Fruit fly (Drosophila melanogaster) whole organism, embryonic: Measurements from ENCODE around the gene CG33110.
A peak's percentile ranks its signal among the peaks of the same experiment; 100 is the strongest.

Experiments used
- Aef1 ChIP-seq: fragments of 200-800 bp; sonication (Bioruptor generic); IDR thresholded peaks from 3 replicates; pipeline ENCODE4 v1.3.6; 2022; ENCODE audit warnings: missing biosample characterization, missing genetic modification characterization
- Antp ChIP-seq: fragments of 200-800 bp; sonication (Bioruptor generic); optimal IDR thresholded peaks from 3 replicates; lab custom pipeline; 2016; ENCODE audit warnings: missing biosample characterization, missing genetic modification characterization
- BEAF-32 ChIP-seq: fragments of 200-800 bp; sonication (Bioruptor generic); optimal IDR thresholded peaks from 3 replicates; lab custom pipeline; 2017; ENCODE audit warnings: missing biosample characterization, missing genetic modification characterization, mild to moderate bottlenecking, moderate library complexity, missing genetic modification reagents
- CG10543 ChIP-seq: fragments of 200-800 bp; sonication (Bioruptor generic); optimal IDR thresholded peaks from 3 replicates; lab custom pipeline; 2017; ENCODE audit warnings: missing biosample characterization, mild to moderate bottlenecking, missing genetic modification characterization, moderate library complexity
- CG10959 ChIP-seq: fragments of 200-800 bp; sonication (Bioruptor generic); IDR thresholded peaks from 2 replicates; pipeline ENCODE4 v1.3.6; 2022; ENCODE audit warnings: missing biosample characterization, missing genetic modification characterization
- CG11247 ChIP-seq: fragments of 200-800 bp; sonication (Bioruptor generic); IDR thresholded peaks from 2 replicates; pipeline ENCODE4 v1.3.6; 2022; ENCODE audit warnings: missing biosample characterization, missing genetic modification characterization
- CG12769 ChIP-seq: fragments of 200-800 bp; sonication (Bioruptor generic); optimal IDR thresholded peaks from 2 replicates; lab custom pipeline; 2019; ENCODE audit warnings: missing biosample characterization, mild to moderate bottlenecking, missing genetic modification characterization, moderate library complexity
- CG14667 ChIP-seq: fragments of 200-800 bp; sonication (Bioruptor generic); IDR thresholded peaks from 2 replicates; pipeline ENCODE4 v1.3.6; 2022; ENCODE audit warnings: missing biosample characterization, missing genetic modification characterization
- CG17385 ChIP-seq: fragments of 200-800 bp; sonication (Bioruptor generic); optimal IDR thresholded peaks from 3 replicates; lab custom pipeline; 2018; ENCODE audit warnings: missing biosample characterization, mild to moderate bottlenecking, missing genetic modification characterization
- CG17912 ChIP-seq: fragments of 200-800 bp; sonication (Bioruptor generic); optimal IDR thresholded peaks from 2 replicates; lab custom pipeline; 2018; ENCODE audit warnings: missing biosample characterization, mild to moderate bottlenecking, missing genetic modification characterization
- CG3065 ChIP-seq: fragments of 200-800 bp; sonication (Bioruptor generic); optimal IDR thresholded peaks from 2 replicates; lab custom pipeline; 2016; ENCODE audit warnings: missing biosample characterization, missing genetic modification characterization
- CG32532 ChIP-seq: fragments of 200-800 bp; sonication (Bioruptor generic); IDR thresholded peaks from 2 replicates; pipeline ENCODE4 v1.3.6; 2022; ENCODE audit warnings: missing biosample characterization, missing genetic modification characterization
- CG32767 ChIP-seq: fragments of 200-800 bp; sonication (Bioruptor generic); IDR thresholded peaks from 2 replicates; pipeline ENCODE4 v1.3.6; 2022; ENCODE audit warnings: missing biosample characterization, missing genetic modification characterization
- CG3407 ChIP-seq: fragments of 200-800 bp; sonication (Bioruptor generic); optimal IDR thresholded peaks from 2 replicates; lab custom pipeline; 2018; ENCODE audit warnings: missing biosample characterization, mild to moderate bottlenecking, missing genetic modification characterization
- CG5245 ChIP-seq: fragments of 200-800 bp; sonication (Bioruptor generic); optimal IDR thresholded peaks from 3 replicates; lab custom pipeline; 2016; ENCODE audit warnings: missing biosample characterization, missing genetic modification characterization
- CG6654 ChIP-seq: fragments of 200-800 bp; sonication (Bioruptor generic); optimal IDR thresholded peaks from 2 replicates; lab custom pipeline; 2017; ENCODE audit warnings: missing biosample characterization, mild to moderate bottlenecking, missing genetic modification characterization
- CG7357 ChIP-seq: fragments of 200-800 bp; sonication (Bioruptor generic); IDR thresholded peaks from 3 replicates; pipeline ENCODE4 v1.3.6; 2022; ENCODE audit warnings: missing biosample characterization, missing genetic modification characterization
- CG8924 ChIP-seq: fragments of 200-800 bp; optimal IDR thresholded peaks from 3 replicates; lab custom pipeline; 2019; ENCODE audit warnings: missing biosample characterization, mild to moderate bottlenecking, missing genetic modification characterization, moderate library complexity
- CG9876 ChIP-seq: fragments of 200-800 bp; sonication (Bioruptor generic); optimal IDR thresholded peaks from 2 replicates; lab custom pipeline; 2016; ENCODE audit warnings: missing biosample characterization, missing genetic modification characterization
- Chrac-16 ChIP-seq: fragments of 200-800 bp; sonication (Bioruptor generic); optimal IDR thresholded peaks from 3 replicates; lab custom pipeline; 2016; ENCODE audit warnings: missing biosample characterization, missing genetic modification characterization
- D19B ChIP-seq: fragments of 200-800 bp; sonication (Bioruptor generic); optimal IDR thresholded peaks from 2 replicates; lab custom pipeline; 2017; ENCODE audit warnings: missing biosample characterization, mild to moderate bottlenecking, missing genetic modification characterization
- Fer1 ChIP-seq: fragments of 200-800 bp; sonication (Bioruptor generic); optimal IDR thresholded peaks from 2 replicates; lab custom pipeline; 2017; ENCODE audit warnings: missing biosample characterization, mild to moderate bottlenecking, missing genetic modification characterization
- Hmr ChIP-seq: fragments of 200-800 bp; sonication (Bioruptor generic); optimal IDR thresholded peaks from 3 replicates; lab custom pipeline; 2017; ENCODE audit warnings: mild to moderate bottlenecking, missing biosample characterization, missing genetic modification reagents, missing genetic modification characterization
- MBD-R2 ChIP-seq: fragments of 200-800 bp; sonication (Bioruptor generic); IDR thresholded peaks from 2 replicates; pipeline ENCODE4 v1.3.6; 2022; ENCODE audit warnings: missing biosample characterization, missing genetic modification characterization
- Med ChIP-seq: fragments of 200-800 bp; sonication (Bioruptor generic); peaks from one replicate; lab custom pipeline; 2016; ENCODE audit warnings: missing biosample characterization, missing genetic modification characterization, mild to moderate bottlenecking, inconsistent platforms, moderate library complexity
- Mrtf ChIP-seq: fragments of 200-800 bp; sonication (Bioruptor generic); IDR thresholded peaks from 3 replicates; pipeline ENCODE4 v1.3.6; 2022; ENCODE audit warnings: missing biosample characterization, missing genetic modification characterization
- NC2β ChIP-seq: fragments of 200-800 bp; sonication (Bioruptor generic); optimal IDR thresholded peaks from 2 replicates; lab custom pipeline; 2016; ENCODE audit warnings: missing biosample characterization, missing genetic modification characterization
- Tbp ChIP-seq: fragments of >200 bp; optimal IDR thresholded peaks from 2 replicates; lab custom pipeline; 2018; ENCODE audit warnings: missing biosample characterization, missing genetic modification characterization
- ase ChIP-seq: fragments of 200-800 bp; sonication (Bioruptor generic); IDR thresholded peaks from 3 replicates; pipeline ENCODE4 v1.3.6; 2022; ENCODE audit warnings: missing biosample characterization, missing genetic modification characterization
- bab2 ChIP-seq: fragments of 200-800 bp; sonication (Bioruptor generic); optimal IDR thresholded peaks from 2 replicates; lab custom pipeline; 2016; ENCODE audit warnings: missing biosample characterization, missing genetic modification characterization
- bbx ChIP-seq: fragments of 200-800 bp; sonication (Bioruptor generic); IDR thresholded peaks from 2 replicates; pipeline ENCODE4 v1.3.6; 2022; ENCODE audit warnings: missing biosample characterization, missing genetic modification characterization; ENCODE audit not compliant: partially characterized antibody
- bigmax ChIP-seq: fragments of 200-800 bp; sonication (Bioruptor generic); optimal IDR thresholded peaks from 2 replicates; lab custom pipeline; 2018; ENCODE audit warnings: missing biosample characterization, mild to moderate bottlenecking, missing genetic modification characterization
- bowl ChIP-seq: fragments of 200-800 bp; sonication (Bioruptor generic); IDR thresholded peaks from 2 replicates; pipeline ENCODE4 v1.3.6; 2022; ENCODE audit warnings: missing biosample characterization, missing genetic modification characterization
- caup ChIP-seq: fragments of 200-800 bp; sonication (Bioruptor generic); optimal IDR thresholded peaks from 3 replicates; lab custom pipeline; 2017; ENCODE audit warnings: missing biosample characterization, mild to moderate bottlenecking, missing genetic modification characterization, moderate library complexity; ENCODE audit not compliant: severe bottlenecking
- corto ChIP-seq: fragments of 200-800 bp; sonication (Bioruptor generic); optimal IDR thresholded peaks from 2 replicates; lab custom pipeline; 2016; ENCODE audit warnings: missing biosample characterization, mild to moderate bottlenecking, missing genetic modification characterization, moderate library complexity
- dmrt99B ChIP-seq: fragments of 200-800 bp; sonication (Bioruptor generic); optimal IDR thresholded peaks from 2 replicates; lab custom pipeline; 2018; ENCODE audit warnings: missing biosample characterization, mild to moderate bottlenecking, missing genetic modification characterization, moderate library complexity
- eve ChIP-seq, 2 experiments: fragments of >200 bp; optimal IDR thresholded peaks; 2 replicates each; lab custom pipeline; 2017; ENCODE audit warnings: missing biosample characterization in 2 of 2, missing genetic modification characterization in 2 of 2
- exex ChIP-seq: fragments of 200-800 bp; sonication (Bioruptor generic); optimal IDR thresholded peaks from 4 replicates; lab custom pipeline; 2018; ENCODE audit warnings: missing biosample characterization, mild to moderate bottlenecking, missing genetic modification characterization, moderate library complexity
- gem ChIP-seq: fragments of 200-800 bp; sonication (Bioruptor generic); optimal IDR thresholded peaks from 2 replicates; lab custom pipeline; 2019; ENCODE audit warnings: missing biosample characterization, mild to moderate bottlenecking, missing genetic modification characterization, moderate library complexity
- gt ChIP-seq: fragments of 200-800 bp; sonication (Bioruptor generic); IDR thresholded peaks from 2 replicates; pipeline ENCODE4 v1.3.6; 2022; ENCODE audit warnings: missing biosample characterization, missing genetic modification characterization
- ham ChIP-seq: fragments of 200-800 bp; sonication (Bioruptor generic); IDR thresholded peaks from 2 replicates; pipeline ENCODE4 v1.3.6; 2022; ENCODE audit warnings: missing biosample characterization, missing genetic modification characterization
- insv ChIP-seq, 2 experiments: fragments of 200-800 bp; sonication (Bioruptor generic); optimal IDR thresholded peaks; 3 replicates each; lab custom pipeline; 2016 to 2018; ENCODE audit warnings: missing biosample characterization in 2 of 2, missing genetic modification characterization in 2 of 2
- inv ChIP-seq: fragments of 200-800 bp; sonication (Bioruptor generic); IDR thresholded peaks from 2 replicates; pipeline ENCODE4 v1.3.6; 2022; ENCODE audit warnings: missing biosample characterization, missing genetic modification characterization; ENCODE audit not compliant: partially characterized antibody
- ken ChIP-seq: fragments of 200-800 bp; sonication (Bioruptor generic); IDR thresholded peaks from 3 replicates; pipeline ENCODE4 v1.3.6; 2022; ENCODE audit warnings: missing biosample characterization, missing genetic modification characterization
- oc ChIP-seq: fragments of 200-800 bp; sonication (Bioruptor generic); optimal IDR thresholded peaks from 2 replicates; lab custom pipeline; 2018; ENCODE audit warnings: missing biosample characterization, mild to moderate bottlenecking, missing genetic modification characterization, moderate library complexity
- odd ChIP-seq: fragments of 200-800 bp; sonication (Bioruptor generic); optimal IDR thresholded peaks from 2 replicates; lab custom pipeline; 2017; ENCODE audit warnings: missing biosample characterization, mild to moderate bottlenecking, missing genetic modification characterization
- run ChIP-seq: fragments of 200-800 bp; sonication (Bioruptor generic); optimal IDR thresholded peaks from 3 replicates; lab custom pipeline; 2018; ENCODE audit warnings: missing biosample characterization, mild to moderate bottlenecking, missing genetic modification characterization
- slou ChIP-seq: fragments of 200-800 bp; sonication (Bioruptor generic); optimal IDR thresholded peaks from 3 replicates; lab custom pipeline; 2016; ENCODE audit warnings: missing biosample characterization, missing genetic modification characterization
- sqz ChIP-seq: fragments of 200-800 bp; sonication (Bioruptor generic); optimal IDR thresholded peaks from 3 replicates; lab custom pipeline; 2018; ENCODE audit warnings: missing biosample characterization, mild to moderate bottlenecking, missing genetic modification characterization
- toy ChIP-seq: fragments of 200-800 bp; sonication (Bioruptor generic); IDR thresholded peaks from 2 replicates; pipeline ENCODE4 v1.3.6; 2022; ENCODE audit warnings: missing biosample characterization, missing genetic modification characterization
- unc-4 ChIP-seq: fragments of 200-800 bp; sonication (Bioruptor generic); IDR thresholded peaks from 2 replicates; pipeline ENCODE4 v1.3.6; 2022; ENCODE audit warnings: missing biosample characterization, missing genetic modification characterization; ENCODE audit not compliant: partially characterized antibody

Gene CG33110

DNA sequence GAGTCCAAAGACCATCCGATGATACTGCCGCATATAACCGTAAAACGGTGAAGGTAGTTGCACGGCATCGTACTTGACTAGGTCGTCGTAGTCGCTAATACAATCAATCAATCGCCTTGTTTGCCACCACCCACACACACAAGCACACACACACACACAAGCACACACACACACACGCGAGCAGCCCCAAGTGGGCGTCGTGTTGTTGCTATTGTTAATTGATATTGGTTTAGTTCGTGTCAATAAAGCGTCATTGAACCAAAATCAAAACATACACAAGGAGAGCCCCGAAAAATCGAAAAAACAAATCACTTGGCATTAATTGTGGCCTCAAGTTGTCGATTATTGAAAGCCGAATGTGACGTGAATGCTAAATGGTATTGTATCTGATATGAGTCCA lies 26.5 kb downstream of the CG33110 start (continued):
- TF ChIP-seq Mrtf (GFP tag; lab: Robert Waterston, UW) (no peak), CG12769 (tag; lab: Kevin White, UChicago) (peak; percentile 63), CG10543 (GFP tag; lab: Kevin White, UChicago) (peak; percentile 34), CG6654 (GFP tag; lab: Kevin White, UChicago) (no peak), Med (GFP tag; lab: Kevin White, UChicago) (peak; percentile 93), dmrt99B (tag; lab: Kevin White, UChicago) (peak; percentile 34), bowl (no peak), sqz (GFP tag; lab: Kevin White, UChicago) (no peak), CG32767 (GFP tag; lab: Robert Waterston, UW) (peak; percentile 41; the same call in 1 of the 2 replicates), CG14667 (GFP tag; lab: Robert Waterston, UW) (no peak), unc-4 (GFP tag; lab: Robert Waterston, UW) (no peak), odd (GFP tag; lab: Kevin White, UChicago) (peak; percentile 18), toy (GFP tag; lab: Robert Waterston, UW) (no peak), exex (tag; lab: Kevin White, UChicago) (peak; percentile 62), bigmax (GFP tag; lab: Kevin White, UChicago) (no peak), Tbp (GFP tag; lab: Kevin White, UChicago) (no peak), inv (no peak), BEAF-32 (no peak), CG17912 (GFP tag; lab: Kevin White, UChicago) (no peak), CG11247 (GFP tag; lab: Robert Waterston, UW) (peak; percentile 52; the same call in 1 of the 2 replicates), gem (tag; lab: Kevin White, UChicago) (peak; percentile 56), bab2 (peak; percentile 61), CG8924 (peak; percentile 10), ase (GFP tag; lab: Robert Waterston, UW) (peak; percentile 54; the same call in 1 of the 3 replicates), corto (GFP tag; lab: Kevin White, UChicago) (no peak), slou (GFP tag; lab: Kevin White, UChicago) (no peak), Chrac-16 (GFP tag; lab: Kevin White, UChicago) (no peak), Antp (no peak), D19B (GFP tag; lab: Kevin White, UChicago) (no peak), CG3065 (GFP tag; lab: Kevin White, UChicago) (no peak), ham (no peak)

dm6 chr3R:22597344-22597954 lies 27.5 kb downstream of the CG33110 start:
- TF ChIP-seq CG9876 (GFP tag; lab: Kevin White, UChicago) (peak; percentile 31), Aef1 (GFP tag; lab: Robert Waterston, UW) (peak; percentile 72), CG7357 (GFP tag; lab: Robert Waterston, UW) (peak; percentile 34; the same call in 1 of the 3 replicates), CG10959 (GFP tag; lab: Robert Waterston, UW) (peak; percentile 56), eve (GFP tag; optimal IDR thresholded peaks at IDR 0.05; lab: Kevin White, UChicago) (no peak), caup (peak; percentile 16), bbx (GFP tag; lab: Robert Waterston, UW) (no peak), oc (peak; percentile 86), run (tag; lab: Kevin White, UChicago) (peak; percentile 28), Fer1 (GFP tag; lab: Kevin White, UChicago) (peak; percentile 46), MBD-R2 (GFP tag; lab: Robert Waterston, UW) (no peak; the same call in 1 of the 2 replicates), CG17385 (GFP tag; lab: Kevin White, UChicago) (peak; percentile 62), NC2β (GFP tag; lab: Kevin White, UChicago) (peak; percentile 62), ken (GFP tag; lab: Robert Waterston, UW) (peak; percentile 89), Hmr (GFP tag; lab: Kevin White, UChicago) (peak; percentile 23), insv (GFP tag; optimal IDR thresholded peaks at IDR 0.05; lab: Kevin White, UChicago) (no peak), gt (peak; percentile 31; the same call in 1 of the 2 replicates), CG5245 (GFP tag; lab: Kevin White, UChicago) (peak; percentile 76), CG32532 (GFP tag; lab: Robert Waterston, UW) (peak; percentile 77), CG3407 (GFP tag; lab: Kevin White, UChicago) (peak; percentile 70)
